Worm (Caenorhabditis elegans) whole organism, L3 larva: ENCODE results near the gene C43D7.8.
"Not testable (repeated sequence)": the region's sequence is repeated elsewhere in the genome, so short reads cannot be mapped to it uniquely, and the experiment has no call there.

ENCODE experiments used
- egl-5 ChIP-seq: fragments of 150-350 bp; optimal IDR thresholded peaks from 2 replicates; lab custom pipeline; 2017; ENCODE audit warnings: missing biosample characterization, missing genetic modification reagents, missing genetic modification characterization, inconsistent platforms
- fkh-10 ChIP-seq: sonication (generic microtip); optimal IDR thresholded peaks from 2 replicates; lab custom pipeline; 2017; ENCODE audit warnings: missing biosample characterization, missing genetic modification reagents, missing genetic modification characterization
- lin-39 ChIP-seq: fragments of 150-350 bp; optimal IDR thresholded peaks from 2 replicates; lab custom pipeline; 2018; ENCODE audit warnings: missing biosample characterization, missing genetic modification reagents, missing genetic modification characterization
- nhr-25 ChIP-seq: sonication (generic microtip); optimal IDR thresholded peaks from 2 replicates; lab custom pipeline; 2017; ENCODE audit warnings: missing biosample characterization, missing genetic modification characterization
- nhr-28 ChIP-seq: fragments of 150-350 bp; optimal IDR thresholded peaks from 2 replicates; lab custom pipeline; 2014; ENCODE audit warnings: missing biosample characterization, missing genetic modification characterization
- tbx-2 ChIP-seq: sonication (generic microtip); optimal IDR thresholded peaks from 2 replicates; lab custom pipeline; 2016; ENCODE audit warnings: mild to moderate bottlenecking, missing genetic modification characterization, missing compliant biosample characterization
- ztf-11 ChIP-seq: fragments of 150-350 bp; optimal IDR thresholded peaks from 2 replicates; lab custom pipeline; 2014; ENCODE audit warnings: missing biosample characterization, missing genetic modification characterization

DNA sequence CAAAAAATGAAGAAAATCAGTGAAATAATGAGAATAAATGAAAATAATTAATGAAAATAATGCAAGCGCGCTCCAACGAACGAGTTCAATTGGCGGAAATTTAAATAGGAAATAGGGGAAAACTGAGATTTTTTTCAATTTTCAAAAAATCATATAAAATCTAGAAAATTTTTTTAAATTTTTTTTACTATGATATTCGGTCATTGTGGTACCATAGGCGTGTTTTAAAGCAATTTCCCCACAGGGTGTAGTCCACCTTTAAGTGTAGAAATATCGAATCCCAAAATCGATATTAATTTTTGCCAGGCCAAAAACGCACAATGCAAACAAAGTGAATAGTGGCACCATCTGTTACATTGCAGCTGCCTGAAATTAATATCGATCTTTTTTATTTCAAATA lies 47.1 kb downstream of the C43D7.8 start, which contains the start of gene F21D9.1:
- TF ChIP-seq fkh-10; nhr-28 (tag; lab: Kevin White, UChicago); ztf-11 (tag; lab: Kevin White, UChicago); tbx-2 (tag; lab: Kevin White, UChicago); nhr-25 (tag; lab: Kevin White, UChicago); egl-5 (tag; lab: Kevin White, UChicago); lin-39 (tag; lab: Kevin White, UChicago): not testable (repeated sequence)
